Worm (Caenorhabditis elegans) whole organism, young adult: ENCODE results near the gene K11H3.2.

ENCODE experiments used
- B0336.3 ChIP-seq: fragments of 200-800 bp; sonication (Bioruptor generic); IDR thresholded peaks from 2 replicates; pipeline ENCODE4 v1.3.6; 2022; ENCODE audit warnings: missing genetic modification characterization, missing compliant biosample characterization
- ama-1 ChIP-seq, 3 experiments: fragments of 150-350 bp in 1 of 3; sonication (generic microtip) in 2 of 3; optimal IDR thresholded peaks; 2 replicates each; lab custom pipeline; 2014 to 2018; ENCODE audit warnings: missing biosample characterization in 2 of 3, missing genetic modification characterization in 2 of 3, missing genetic modification reagents in 2 of 3
- mel-28 ChIP-seq: sonication (generic microtip); optimal IDR thresholded peaks from 2 replicates; lab custom pipeline; 2016; ENCODE audit warnings: borderline replicate concordance, mild to moderate bottlenecking, missing genetic modification characterization, missing compliant biosample characterization

DNA sequence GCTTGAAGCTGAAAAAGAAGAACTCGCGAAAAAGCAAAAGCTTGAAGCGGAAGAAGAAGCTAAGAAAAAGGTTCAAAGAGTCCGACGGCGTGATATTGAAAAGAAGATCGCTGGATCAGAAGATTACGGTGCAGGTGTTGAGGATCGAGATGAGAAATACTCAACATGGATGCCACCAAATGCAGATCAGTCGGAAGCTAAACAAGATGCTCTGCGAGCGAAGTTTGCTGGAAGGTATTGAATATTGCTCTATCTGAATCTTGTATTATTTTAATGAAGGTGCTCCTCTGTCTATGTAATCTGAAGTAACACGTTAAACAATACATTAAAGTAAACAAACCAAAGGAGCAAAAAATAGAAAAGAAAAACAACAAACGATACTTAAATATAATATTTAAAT lies 44.1 kb upstream of the K11H3.2 start:
- TF ChIP-seq B0336.3 (GFP tag; lab: Robert Waterston, UW) (no peak; the same call in 1 of the 2 replicates), ama-1 (optimal IDR thresholded peaks at IDR 0.05; lab: Kevin White, UChicago) (no peak), ama-1 (GFP tag; optimal IDR thresholded peaks at IDR 0.05; lab: Kevin White, UChicago) (no peak), mel-28 (tag; lab: Kevin White, UChicago) (no peak)
